Worm (Caenorhabditis elegans): ENCODE results near the gene cyp-13A3.

DNA sequence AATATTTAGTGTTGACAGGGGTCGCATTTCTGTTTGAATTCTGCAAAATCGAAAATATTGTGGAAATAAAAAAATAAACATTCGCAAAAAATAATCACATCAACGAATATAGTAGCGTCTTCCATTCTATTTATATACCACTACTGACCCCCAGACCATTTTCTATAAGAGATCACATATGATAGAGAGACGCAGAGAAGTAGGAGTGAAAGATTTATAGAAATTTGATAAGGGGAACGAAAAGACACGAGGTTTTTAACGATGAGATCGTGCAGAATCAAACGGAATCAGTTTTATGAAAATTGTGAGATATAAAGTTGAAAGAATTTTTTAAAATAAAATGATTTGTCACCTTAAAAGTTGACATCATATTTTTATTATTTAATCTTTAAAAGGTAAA, 40.8 kb downstream of the cyp-13A3 start:
- TF ChIP-seq unc-62 (GFP tag; optimal IDR thresholded peaks at IDR 0.05 in 1 of 2), result no peak
- TF ChIP-seq unc-62 (tag; optimal IDR thresholded peaks at IDR 0.05), result no peak
- no peak for TF ChIP-seq ceh-28 (tag; optimal IDR thresholded peaks at IDR 0.05)
- no peak for TF ChIP-seq nhr-25 (tag; optimal IDR thresholded peaks at IDR 0.05; ENCODE audit: borderline replicate concordance, insufficient read depth)
- TF ChIP-seq ces-1 (GFP tag; optimal IDR thresholded peaks at IDR 0.05), result no peak
- no peak for TF ChIP-seq lim-7 (GFP tag; IDR thresholded peaks at IDR 0.05)
- no peak for TF ChIP-seq vab-7 (GFP tag; IDR thresholded peaks at IDR 0.05)
- no peak for TF ChIP-seq ama-1 (optimal IDR thresholded peaks at IDR 0.05)
- TF ChIP-seq lin-38 (GFP tag; IDR thresholded peaks at IDR 0.05), result no peak
- TF ChIP-seq dpl-1 (GFP tag; optimal IDR thresholded peaks at IDR 0.05), result no peak
- TF ChIP-seq pqm-1 (tag; optimal IDR thresholded peaks at IDR 0.05), result no peak
- peak in 1 of 2 experiments; percentile 32 for TF ChIP-seq lsy-2 (tag; optimal IDR thresholded peaks at IDR 0.05)
- no peak for TF ChIP-seq duxl-1 (tag; optimal IDR thresholded peaks at IDR 0.05; ENCODE audit: poor library complexity)
- TF ChIP-seq aly-2 (tag; optimal IDR thresholded peaks at IDR 0.05), result no peak
- no peak for TF ChIP-seq mdt-29 (GFP tag; IDR thresholded peaks at IDR 0.05)
